Worm (Caenorhabditis elegans): ENCODE results near the gene col-139.

col-139 gene

DNA sequence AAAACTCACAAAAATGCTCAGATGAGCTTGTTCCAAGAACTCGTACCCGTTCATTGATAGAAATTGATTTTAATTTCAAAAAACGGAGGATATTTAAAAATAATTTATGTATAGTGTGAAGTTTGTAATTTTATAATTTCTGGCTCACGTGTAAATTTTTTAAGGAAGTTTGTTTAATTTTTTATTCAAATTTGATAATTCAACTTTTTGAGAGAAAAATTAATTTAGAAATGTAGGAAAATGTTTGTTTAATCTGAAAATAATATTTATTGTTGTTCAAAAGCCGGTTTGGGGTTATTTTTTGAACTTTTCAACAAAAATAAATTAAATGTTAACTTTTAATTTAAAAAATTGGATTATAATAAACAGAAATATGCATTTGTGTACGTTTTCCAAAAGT is 22.3 kb upstream of the col-139 start, which contains the start of gene K03B4.6:
Gene K03B4.6 (minus strand): TSS at position 101 of the 400 bp plus-strand sequence.
- no peak for TF ChIP-seq cebp-1 (GFP tag; IDR thresholded peaks at IDR 0.05)
- no peak for TF ChIP-seq cebp-1 (tag; optimal IDR thresholded peaks at IDR 0.05)
- TF ChIP-seq C17E4.6 (GFP tag; IDR thresholded peaks at IDR 0.05): no peak
- no peak for TF ChIP-seq ztf-28 (GFP tag; IDR thresholded peaks at IDR 0.05)
- TF ChIP-seq ceh-91 (GFP tag; IDR thresholded peaks at IDR 0.05): no peak
- no peak for TF ChIP-seq nhr-90 (tag; optimal IDR thresholded peaks at IDR 0.05)
- no peak for TF ChIP-seq hrde-1 (tag; optimal IDR thresholded peaks at IDR 0.05; ENCODE audit: borderline replicate concordance)
- TF ChIP-seq lag-1 (GFP tag; IDR thresholded peaks at IDR 0.05): no peak
- no peak for TF ChIP-seq tlf-1 (GFP tag; optimal IDR thresholded peaks at IDR 0.05)
- no peak for TF ChIP-seq egl-18 (GFP tag; IDR thresholded peaks at IDR 0.05)
- TF ChIP-seq repo-1 (tag; optimal IDR thresholded peaks at IDR 0.05): no peak
- no peak for TF ChIP-seq egl-44 (GFP tag; IDR thresholded peaks at IDR 0.05)
- no peak for TF ChIP-seq snpc-4 (GFP tag; optimal IDR thresholded peaks at IDR 0.05)
- no peak for TF ChIP-seq snpc-4 (tag; optimal IDR thresholded peaks at IDR 0.05)
- no peak for TF ChIP-seq mxl-1 (tag; optimal IDR thresholded peaks at IDR 0.05)
- TF ChIP-seq madf-6 (GFP tag; IDR thresholded peaks at IDR 0.05): no peak
- no peak for TF ChIP-seq Y56A3A.18 (GFP tag; IDR thresholded peaks at IDR 0.05)
- no peak for TF ChIP-seq F49E8.2 (tag; optimal IDR thresholded peaks at IDR 0.05; ENCODE audit: insufficient read depth)
- TF ChIP-seq ztf-3 (GFP tag; optimal IDR thresholded peaks at IDR 0.05): no peak
- TF ChIP-seq ccch-3 (GFP tag; optimal IDR thresholded peaks at IDR 0.05): no peak

DNA sequence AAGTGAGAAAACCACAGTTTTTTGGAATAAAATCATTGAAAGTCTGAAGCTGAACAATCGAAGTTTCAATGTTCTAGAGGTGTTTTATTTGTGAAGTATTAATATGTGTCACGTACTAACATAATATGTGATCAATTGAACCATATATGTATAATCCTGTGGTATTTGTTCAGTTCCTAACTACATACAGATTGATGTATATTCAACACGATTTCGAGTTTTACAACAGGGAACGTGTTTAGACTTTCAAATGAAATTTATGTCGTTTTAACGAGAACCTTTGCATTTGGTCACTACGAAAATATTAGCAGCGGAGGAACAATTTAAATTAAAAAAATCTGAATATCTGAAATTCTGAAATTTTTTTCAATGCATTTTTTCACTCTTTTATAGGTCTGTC is 20.7 kb upstream of the col-139 start, which contains the start of gene K03B4.8:
Gene K03B4.8 (minus strand): TSS at position 101 of the 400 bp plus-strand sequence.
- TF ChIP-seq B0336.3 (GFP tag; IDR thresholded peaks at IDR 0.05) (no peak), hlh-26 (GFP tag; conservative IDR thresholded peaks at IDR 0.05) (no peak), dpl-1 (GFP tag; optimal IDR thresholded peaks at IDR 0.05) (no peak), unc-62 (GFP tag; optimal IDR thresholded peaks at IDR 0.05) (no peak), ztf-6 (GFP tag; IDR thresholded peaks at IDR 0.05) (no peak), nhr-90 (tag; optimal IDR thresholded peaks at IDR 0.05) (no peak), Y95B8A.8 (GFP tag; IDR thresholded peaks at IDR 0.05) (no peak), mel-28 (tag; optimal IDR thresholded peaks at IDR 0.05; ENCODE audit: borderline replicate concordance) (no peak), F55B11.4 (tag; optimal IDR thresholded peaks at IDR 0.05; ENCODE audit: borderline replicate concordance, insufficient read depth) (no peak)

ce11 chrV:4672487-4672886 is 18.7 kb upstream of the col-139 start, which contains the start of gene K03B4.9:
Gene K03B4.9, minus strand, starts transcription at chrV:4672587.
- TF ChIP-seq ceh-27 (GFP tag; optimal IDR thresholded peaks at IDR 0.05): no peak
- no peak for TF ChIP-seq D2030.7 (GFP tag; IDR thresholded peaks at IDR 0.05)
- TF ChIP-seq B0019.2 (GFP tag; conservative IDR thresholded peaks at IDR 0.05): no peak
- no peak for TF ChIP-seq Y95B8A.8 (GFP tag; IDR thresholded peaks at IDR 0.05)

- TF ChIP-seq Y53G8AR.9 (GFP tag; conservative IDR thresholded peaks at IDR 0.05) (no peak), snpc-3.4 (tag; optimal IDR thresholded peaks at IDR 0.05) (no peak), nhr-120 (GFP tag; IDR thresholded peaks at IDR 0.05) (no peak), lin-26 (GFP tag; IDR thresholded peaks at IDR 0.05) (no peak), efl-1 (GFP tag; optimal IDR thresholded peaks at IDR 0.05) (no peak), lsl-1 (GFP tag; optimal IDR thresholded peaks at IDR 0.05) (no peak)
These were observed 14.9 kb upstream of the col-139 start, which contains the start of gene srx-77 for ce11 chrV:4668636-4669035. Gene srx-77, minus strand, starts transcription at chrV:4668736.
